Worm (Caenorhabditis elegans): ENCODE data around the gene T07A9.12.

- TF ChIP-seq ref-1 (GFP tag; conservative IDR thresholded peaks at IDR 0.05) (no peak), flt-1 (GFP tag; IDR thresholded peaks at IDR 0.05) (no peak), T22C8.4 (GFP tag; IDR thresholded peaks at IDR 0.05) (no peak), klf-2 (GFP tag; conservative IDR thresholded peaks at IDR 0.05) (no peak), tab-1 (GFP tag; IDR thresholded peaks at IDR 0.05) (no peak), ztf-23 (GFP tag; IDR thresholded peaks at IDR 0.05) (no peak)
Observed at ce11 chrIV:425052-425451, 14.4 kb downstream of the T07A9.12 start, which contains the start of gene daf-18.

Measured in whole organism, midembryonic.